Comparison of ENCODE assay signal across 1 fruit fly cellular context in genomic region chr3R:22026922-22027742, dm6.
TF ChIP-seq lines count a peak whose summit lies in the region.

Gene Cchl (minus strand): TSS chr3R:22027480.
Gene ND-42 (plus strand): TSS chr3R:22027709.

TF ChIP-seq in whole organism, embryonic, 481 proteins besides CTCF, POLR2A, EP300 and RAD21 (continued from another document and continues in another):
- peak; percentile 33; the same call in 1 of the 2 replicates for TF ChIP-seq CG43689 (GFP tag; IDR thresholded peaks at IDR 0.05; lab: Robert Waterston, UW)
- peak; percentile 59 for TF ChIP-seq Camta (GFP tag; optimal IDR thresholded peaks at IDR 0.05; lab: Kevin White, UChicago)
- TF ChIP-seq her (GFP tag; optimal IDR thresholded peaks at IDR 0.05; lab: Kevin White, UChicago): peak; percentile 51
- TF ChIP-seq exex (tag; optimal IDR thresholded peaks at IDR 0.05; lab: Kevin White, UChicago): peak; percentile 51
- TF ChIP-seq Xbp1 (GFP tag; optimal IDR thresholded peaks at IDR 0.05; lab: Kevin White, UChicago): peak; percentile 85
- TF ChIP-seq CG14667 (GFP tag; IDR thresholded peaks at IDR 0.05; lab: Robert Waterston, UW): peak; percentile 53
- no peak for TF ChIP-seq nerfin-2 (GFP tag; IDR thresholded peaks at IDR 0.05; lab: Robert Waterston, UW; ENCODE audit: partially characterized antibody)
- TF ChIP-seq h (optimal IDR thresholded peaks at IDR 0.05; lab: Kevin White, UChicago): no peak
- no peak for TF ChIP-seq tna (GFP tag; IDR thresholded peaks at IDR 0.05; lab: Robert Waterston, UW; ENCODE audit: partially characterized antibody)
- TF ChIP-seq CG1603 (tag; optimal IDR thresholded peaks at IDR 0.05; lab: Kevin White, UChicago): peak; percentile 70
- no peak for TF ChIP-seq Tbp (GFP tag; optimal IDR thresholded peaks at IDR 0.05; lab: Kevin White, UChicago)
- no peak for TF ChIP-seq CG10274 (GFP tag; optimal IDR thresholded peaks at IDR 0.05; lab: Kevin White, UChicago)
- TF ChIP-seq CG10147 (GFP tag; optimal IDR thresholded peaks at IDR 0.05; lab: Kevin White, UChicago): peak; percentile 64
- no peak for TF ChIP-seq usp (GFP tag; optimal IDR thresholded peaks at IDR 0.05; lab: Kevin White, UChicago)
- no peak for TF ChIP-seq CG17186 (GFP tag; optimal IDR thresholded peaks at IDR 0.05; lab: Kevin White, UChicago)
- peak; percentile 85 for TF ChIP-seq CG7556 (GFP tag; optimal IDR thresholded peaks at IDR 0.05; lab: Kevin White, UChicago)
- TF ChIP-seq Ets97D (GFP tag; optimal IDR thresholded peaks at IDR 0.05; lab: Kevin White, UChicago): peak; percentile 68
- TF ChIP-seq CG32772 (GFP tag; IDR thresholded peaks at IDR 0.05; lab: Robert Waterston, UW): peak; percentile 67
- TF ChIP-seq br (optimal IDR thresholded peaks at IDR 0.05; lab: Kevin White, UChicago): no peak
- peak; percentile 55 for TF ChIP-seq CG10366 (GFP tag; IDR thresholded peaks at IDR 0.05; lab: Robert Waterston, UW)
- TF ChIP-seq CG8765 (GFP tag; IDR thresholded peaks at IDR 0.05; lab: Robert Waterston, UW): peak; percentile 71
- peak; percentile 70 for TF ChIP-seq CG13287 (GFP tag; IDR thresholded peaks at IDR 0.05; lab: Robert Waterston, UW; ENCODE audit: partially characterized antibody)
- peak; percentile 18 for TF ChIP-seq repo (GFP tag; optimal IDR thresholded peaks at IDR 0.05; lab: Kevin White, UChicago)
- TF ChIP-seq unpg (GFP tag; optimal IDR thresholded peaks at IDR 0.05; lab: Kevin White, UChicago): peak; percentile 79
- peak; percentile 49 for TF ChIP-seq Atf3 (GFP tag; optimal IDR thresholded peaks at IDR 0.05; lab: Kevin White, UChicago)
- TF ChIP-seq CG4360 (GFP tag; IDR thresholded peaks at IDR 0.05; lab: Robert Waterston, UW): 0 out of 2 replicates have a peak, but pooled peaks have one; percentile 44
- peak; percentile 74 for TF ChIP-seq Fer1 (GFP tag; optimal IDR thresholded peaks at IDR 0.05; lab: Kevin White, UChicago)
- 0 out of 2 replicates have a peak, but pooled peaks have one; percentile 19 for TF ChIP-seq Adf1 (GFP tag; IDR thresholded peaks at IDR 0.05; lab: Robert Waterston, UW)
- TF ChIP-seq CG7963 (GFP tag; IDR thresholded peaks at IDR 0.05; lab: Robert Waterston, UW; ENCODE audit: partially characterized antibody): no peak
- TF ChIP-seq CG4730 (GFP tag; IDR thresholded peaks at IDR 0.05; lab: Robert Waterston, UW): no peak; the same call in none of the 2 replicates
- TF ChIP-seq CoRest (tag; optimal IDR thresholded peaks at IDR 0.05; lab: Kevin White, UChicago): peak; percentile 92
- peak; percentile 64 for TF ChIP-seq gro (GFP tag; optimal IDR thresholded peaks at IDR 0.05; lab: Kevin White, UChicago)
- TF ChIP-seq chinmo (GFP tag; IDR thresholded peaks at IDR 0.05; lab: Robert Waterston, UW; ENCODE audit: partially characterized antibody): 0 out of 4 replicates have a peak, but pooled peaks have one; percentile 32
- no peak for TF ChIP-seq hkb (optimal IDR thresholded peaks at IDR 0.05; lab: Kevin White, UChicago)
- peak; percentile 64 for TF ChIP-seq hkb (GFP tag; IDR thresholded peaks at IDR 0.05; lab: Robert Waterston, UW)
- peak; percentile 84 for TF ChIP-seq CG11504 (tag; optimal IDR thresholded peaks at IDR 0.05; lab: Kevin White, UChicago)
- TF ChIP-seq chm (GFP tag; IDR thresholded peaks at IDR 0.05; lab: Robert Waterston, UW): peak; percentile 32; the same call in 1 of the 2 replicates
- TF ChIP-seq HLHmδ (GFP tag; optimal IDR thresholded peaks at IDR 0.05; lab: Kevin White, UChicago): no peak
- no peak for TF ChIP-seq scrt (GFP tag; optimal IDR thresholded peaks at IDR 0.05; lab: Kevin White, UChicago)
- peak; percentile 29 for TF ChIP-seq Dp (GFP tag; optimal IDR thresholded peaks at IDR 0.05; lab: Kevin White, UChicago)
- peak; percentile 44 for TF ChIP-seq Bdp1 (GFP tag; optimal IDR thresholded peaks at IDR 0.05; lab: Kevin White, UChicago)
- no peak for TF ChIP-seq fru (optimal IDR thresholded peaks at IDR 0.05; lab: Kevin White, UChicago)
- TF ChIP-seq bcd (GFP tag; optimal IDR thresholded peaks at IDR 0.05; lab: Kevin White, UChicago): peak; percentile 83
- TF ChIP-seq CG8089 (GFP tag; optimal IDR thresholded peaks at IDR 0.05; lab: Kevin White, UChicago): peak; percentile 52
- no peak for TF ChIP-seq yki (optimal IDR thresholded peaks at IDR 0.05; lab: Kevin White, UChicago)
- peak; percentile 91 for TF ChIP-seq CG13775 (GFP tag; optimal IDR thresholded peaks at IDR 0.05; lab: Kevin White, UChicago)
- TF ChIP-seq CG13894 (tag; optimal IDR thresholded peaks at IDR 0.05; lab: Kevin White, UChicago): peak; percentile 85
- TF ChIP-seq MBD-R2 (GFP tag; IDR thresholded peaks at IDR 0.05; lab: Robert Waterston, UW): peak; percentile 70
- TF ChIP-seq CG8388 (GFP tag; optimal IDR thresholded peaks at IDR 0.05; lab: Kevin White, UChicago): peak; percentile 76
- TF ChIP-seq CG3065 (GFP tag; optimal IDR thresholded peaks at IDR 0.05; lab: Kevin White, UChicago): peak; percentile 80
- peak; percentile 78 for TF ChIP-seq CG34376 (GFP tag; optimal IDR thresholded peaks at IDR 0.05; lab: Kevin White, UChicago)
- peak; percentile 59; the same call in 2 of the 3 replicates for TF ChIP-seq CG34224 (GFP tag; IDR thresholded peaks at IDR 0.05; lab: Robert Waterston, UW; ENCODE audit: partially characterized antibody)
- TF ChIP-seq Mes4 (GFP tag; optimal IDR thresholded peaks at IDR 0.05; lab: Kevin White, UChicago): peak; percentile 60
- TF ChIP-seq croc (GFP tag; conservative IDR thresholded peaks at IDR 0.05; lab: Robert Waterston, UW): peak; percentile 58; the same call in 2 of the 3 replicates
- TF ChIP-seq CG10267 (tag; optimal IDR thresholded peaks at IDR 0.05; lab: Kevin White, UChicago): peak; percentile 97
- TF ChIP-seq ro (GFP tag; IDR thresholded peaks at IDR 0.05; lab: Robert Waterston, UW): no peak
- TF ChIP-seq tgo (GFP tag; IDR thresholded peaks at IDR 0.05; lab: Robert Waterston, UW): peak; percentile 72
- peak; percentile 77 for TF ChIP-seq CG18011 (GFP tag; optimal IDR thresholded peaks at IDR 0.05; lab: Kevin White, UChicago)
- TF ChIP-seq CG13296 (GFP tag; optimal IDR thresholded peaks at IDR 0.05; lab: Kevin White, UChicago): peak; percentile 80
- no peak for TF ChIP-seq gsb-n (tag; optimal IDR thresholded peaks at IDR 0.05; lab: Kevin White, UChicago)
- TF ChIP-seq D19A (tag; optimal IDR thresholded peaks at IDR 0.05; lab: Kevin White, UChicago): no peak
- peak; percentile 80; the same call in 1 of the 2 replicates for TF ChIP-seq Atf6 (GFP tag; IDR thresholded peaks at IDR 0.05; lab: Robert Waterston, UW)
- TF ChIP-seq toy (GFP tag; IDR thresholded peaks at IDR 0.05; lab: Robert Waterston, UW): 0 out of 2 replicates have a peak, but pooled peaks have one; percentile 21
- peak; percentile 34 for TF ChIP-seq CG15073 (GFP tag; optimal IDR thresholded peaks at IDR 0.05; lab: Kevin White, UChicago)
- TF ChIP-seq H2.0 (GFP tag; IDR thresholded peaks at IDR 0.05; lab: Robert Waterston, UW): peak; percentile 26; the same call in 1 of the 2 replicates
- TF ChIP-seq Gug (GFP tag; IDR thresholded peaks at IDR 0.05; lab: Robert Waterston, UW): peak; percentile 44; the same call in 3 of the 4 replicates
- TF ChIP-seq zf30C (GFP tag; optimal IDR thresholded peaks at IDR 0.05; lab: Kevin White, UChicago): no peak
- TF ChIP-seq insv (GFP tag; optimal IDR thresholded peaks at IDR 0.05; lab: Kevin White, UChicago): peak in 1 of 2 experiments; percentile 56
- peak; percentile 61 for TF ChIP-seq CG31388 (GFP tag; optimal IDR thresholded peaks at IDR 0.05; lab: Kevin White, UChicago)
- TF ChIP-seq CG13424 (tag; optimal IDR thresholded peaks at IDR 0.05; lab: Kevin White, UChicago): peak; percentile 89
- no peak for TF ChIP-seq D (optimal IDR thresholded peaks at IDR 0.05; lab: Kevin White, UChicago)
- peak; percentile 48 for TF ChIP-seq D (GFP tag; optimal IDR thresholded peaks at IDR 0.05; lab: Kevin White, UChicago)
- peak; percentile 77 for TF ChIP-seq CG6689 (GFP tag; IDR thresholded peaks at IDR 0.05; lab: Robert Waterston, UW)
- peak; percentile 47; the same call in 1 of the 3 replicates for TF ChIP-seq Mrtf (GFP tag; IDR thresholded peaks at IDR 0.05; lab: Robert Waterston, UW)
- TF ChIP-seq CG10321 (GFP tag; IDR thresholded peaks at IDR 0.05; lab: Robert Waterston, UW): peak; percentile 34; the same call in 1 of the 2 replicates
- no peak for TF ChIP-seq GATAe (GFP tag; conservative IDR thresholded peaks at IDR 0.05; lab: Robert Waterston, UW)
- TF ChIP-seq sens (GFP tag; lab: Kevin White, UChicago): peak; percentile 96
- TF ChIP-seq Nf-YB (GFP tag; optimal IDR thresholded peaks at IDR 0.05; lab: Kevin White, UChicago): peak; percentile 51
- peak; percentile 79 for TF ChIP-seq Rfx (GFP tag; IDR thresholded peaks at IDR 0.05; lab: Robert Waterston, UW)
- TF ChIP-seq nau (GFP tag; optimal IDR thresholded peaks at IDR 0.05; lab: Kevin White, UChicago): no peak
- no peak for TF ChIP-seq odd (GFP tag; optimal IDR thresholded peaks at IDR 0.05; lab: Kevin White, UChicago)
- peak; percentile 84 for TF ChIP-seq trem (tag; optimal IDR thresholded peaks at IDR 0.05; lab: Kevin White, UChicago)
- peak; percentile 72 for TF ChIP-seq CG17359 (tag; optimal IDR thresholded peaks at IDR 0.05; lab: Kevin White, UChicago)
- peak; percentile 82 for TF ChIP-seq CG9437 (GFP tag; optimal IDR thresholded peaks at IDR 0.05; lab: Kevin White, UChicago)
- TF ChIP-seq NC2β (GFP tag; optimal IDR thresholded peaks at IDR 0.05; lab: Kevin White, UChicago): peak; percentile 40
- no peak for TF ChIP-seq Lim3 (GFP tag; IDR thresholded peaks at IDR 0.05; lab: Robert Waterston, UW)
- peak; percentile 43; the same call in 1 of the 2 replicates for TF ChIP-seq danr (GFP tag; IDR thresholded peaks at IDR 0.05; lab: Robert Waterston, UW)
- peak; percentile 14 for TF ChIP-seq CG4282 (GFP tag; optimal IDR thresholded peaks at IDR 0.05; lab: Kevin White, UChicago)
- TF ChIP-seq Fer3 (tag; optimal IDR thresholded peaks at IDR 0.05; lab: Kevin White, UChicago): peak; percentile 76
- peak; percentile 67 for TF ChIP-seq CG11723 (GFP tag; optimal IDR thresholded peaks at IDR 0.05; lab: Kevin White, UChicago)
- TF ChIP-seq Atf-2 (GFP tag; optimal IDR thresholded peaks at IDR 0.05; lab: Kevin White, UChicago): peak; percentile 26
- peak; percentile 55 for TF ChIP-seq eyg (GFP tag; optimal IDR thresholded peaks at IDR 0.05; lab: Kevin White, UChicago)
- peak in 1 of 3 experiments; percentile 81 for TF ChIP-seq lola (GFP tag; optimal IDR thresholded peaks at IDR 0.05; lab: Kevin White, UChicago)
- TF ChIP-seq Ada2b (GFP tag; IDR thresholded peaks at IDR 0.05; lab: Robert Waterston, UW): peak; percentile 52
- TF ChIP-seq crol (GFP tag; IDR thresholded peaks at IDR 0.05; lab: Robert Waterston, UW): no peak
- TF ChIP-seq CG9817 (tag; optimal IDR thresholded peaks at IDR 0.05; lab: Kevin White, UChicago): peak; percentile 82
- no peak for TF ChIP-seq Hmx (GFP tag; optimal IDR thresholded peaks at IDR 0.05; lab: Kevin White, UChicago)
- no peak; the same call in 1 of the 2 replicates for TF ChIP-seq Taf1 (GFP tag; IDR thresholded peaks at IDR 0.05; lab: Robert Waterston, UW)
- no peak for TF ChIP-seq CG2678 (tag; optimal IDR thresholded peaks at IDR 0.05; lab: Kevin White, UChicago)
- peak; percentile 37 to 73 for TF ChIP-seq bsh (GFP tag; optimal IDR thresholded peaks at IDR 0.05; lab: Kevin White, UChicago)
- peak; percentile 97 for TF ChIP-seq Ets65A (GFP tag; lab: Kevin White, UChicago)
- peak; percentile 53 for TF ChIP-seq Sry-δ (GFP tag; optimal IDR thresholded peaks at IDR 0.05; lab: Kevin White, UChicago)
- TF ChIP-seq H15 (GFP tag; IDR thresholded peaks at IDR 0.05; lab: Robert Waterston, UW): peak; percentile 42; the same call in 1 of the 3 replicates
- TF ChIP-seq CG3838 (GFP tag; optimal IDR thresholded peaks at IDR 0.05; lab: Kevin White, UChicago): peak; percentile 64
- TF ChIP-seq Neu2 (GFP tag; optimal IDR thresholded peaks at IDR 0.05; lab: Kevin White, UChicago; ENCODE audit: borderline replicate concordance): no peak
- peak; percentile 70 for TF ChIP-seq pum (GFP tag; optimal IDR thresholded peaks at IDR 0.05; lab: Kevin White, UChicago)
- peak; percentile 32; the same call in 1 of the 2 replicates for TF ChIP-seq Bgb (GFP tag; IDR thresholded peaks at IDR 0.05; lab: Robert Waterston, UW; ENCODE audit: partially characterized antibody)
- TF ChIP-seq Scr (GFP tag; IDR thresholded peaks at IDR 0.05; lab: Robert Waterston, UW; ENCODE audit: partially characterized antibody): peak; percentile 72
- peak; percentile 74 for TF ChIP-seq nerfin-1 (tag; optimal IDR thresholded peaks at IDR 0.05; lab: Kevin White, UChicago)
- TF ChIP-seq pb (GFP tag; optimal IDR thresholded peaks at IDR 0.05; lab: Kevin White, UChicago): peak; percentile 13
- TF ChIP-seq CG2129 (GFP tag; IDR thresholded peaks at IDR 0.05; lab: Robert Waterston, UW; ENCODE audit: partially characterized antibody): peak; percentile 55
- TF ChIP-seq slou (GFP tag; optimal IDR thresholded peaks at IDR 0.05; lab: Kevin White, UChicago): peak; percentile 66
- TF ChIP-seq CG10654 (GFP tag; optimal IDR thresholded peaks at IDR 0.05; lab: Kevin White, UChicago): peak; percentile 79
- TF ChIP-seq CG11085 (GFP tag; IDR thresholded peaks at IDR 0.05; lab: Robert Waterston, UW): no peak
- TF ChIP-seq CG3995 (GFP tag; optimal IDR thresholded peaks at IDR 0.05; lab: Kevin White, UChicago): peak; percentile 71
- peak; percentile 45; the same call in 1 of the 2 replicates for TF ChIP-seq inv (GFP tag; IDR thresholded peaks at IDR 0.05; lab: Robert Waterston, UW; ENCODE audit: partially characterized antibody)
- no peak; the same call in none of the 3 replicates for TF ChIP-seq CG34422 (GFP tag; IDR thresholded peaks at IDR 0.05; lab: Robert Waterston, UW)
- TF ChIP-seq tx (GFP tag; optimal IDR thresholded peaks at IDR 0.05; lab: Kevin White, UChicago): peak; percentile 33
- TF ChIP-seq CG18262 (tag; optimal IDR thresholded peaks at IDR 0.05; lab: Kevin White, UChicago): peak; percentile 75
- 0 out of 2 replicates have a peak, but pooled peaks have one; percentile 37 for TF ChIP-seq gt (GFP tag; IDR thresholded peaks at IDR 0.05; lab: Robert Waterston, UW)
- no peak; the same call in none of the 2 replicates for TF ChIP-seq ara (GFP tag; IDR thresholded peaks at IDR 0.05; lab: Robert Waterston, UW)
- TF ChIP-seq CG12236 (GFP tag; optimal IDR thresholded peaks at IDR 0.05; lab: Kevin White, UChicago): peak; percentile 40
- peak; percentile 81 for TF ChIP-seq CG4328 (GFP tag; optimal IDR thresholded peaks at IDR 0.05; lab: Kevin White, UChicago)
- peak; percentile 79 for TF ChIP-seq cwo (GFP tag; optimal IDR thresholded peaks at IDR 0.05; lab: Kevin White, UChicago)
- TF ChIP-seq crc (GFP tag; optimal IDR thresholded peaks at IDR 0.05; lab: Kevin White, UChicago): peak; percentile 53
- TF ChIP-seq cas (GFP tag; IDR thresholded peaks at IDR 0.05; lab: Robert Waterston, UW): 0 out of 2 replicates have a peak, but pooled peaks have one; percentile 6
